Worm (Caenorhabditis elegans) whole organism, late embryonic: ENCODE measurements around the gene sto-4.

Experiments used
- C08G9.2 ChIP-seq: sonication (generic microtip); optimal IDR thresholded peaks from 2 replicates; lab custom pipeline; 2016; ENCODE audit warnings: mild to moderate bottlenecking, missing genetic modification characterization, moderate library complexity, missing compliant biosample characterization
- C38D4.7 ChIP-seq: fragments of 200-800 bp; sonication (Bioruptor generic); optimal IDR thresholded peaks from 2 replicates; lab custom pipeline; 2018; ENCODE audit warnings: mild to moderate bottlenecking, missing genetic modification characterization, moderate library complexity, missing compliant biosample characterization
- F13H6.1 ChIP-seq: sonication (generic microtip); optimal IDR thresholded peaks from 2 replicates; lab custom pipeline; 2016; ENCODE audit warnings: missing genetic modification characterization, missing compliant biosample characterization
- T23F11.4 ChIP-seq: fragments of 200-800 bp; sonication (Bioruptor generic); optimal IDR thresholded peaks from 2 replicates; lab custom pipeline; 2018; ENCODE audit warnings: mild to moderate bottlenecking, missing genetic modification characterization, missing compliant biosample characterization
- ahr-1 ChIP-seq: sonication (generic microtip); optimal IDR thresholded peaks from 2 replicates; lab custom pipeline; 2016; ENCODE audit warnings: missing genetic modification characterization, missing compliant biosample characterization
- ama-1 ChIP-seq: fragments of 150-350 bp; optimal IDR thresholded peaks from 2 replicates; lab custom pipeline; 2014
- ceh-18 ChIP-seq: sonication (generic microtip); optimal IDR thresholded peaks from 2 replicates; lab custom pipeline; 2016; ENCODE audit warnings: missing genetic modification characterization, missing compliant biosample characterization
- ceh-19 ChIP-seq: fragments of 200-800 bp; sonication (Bioruptor generic); optimal IDR thresholded peaks from 2 replicates; lab custom pipeline; 2018; ENCODE audit warnings: mild to moderate bottlenecking, missing genetic modification characterization, missing compliant biosample characterization
- ceh-2 ChIP-seq: sonication (generic microtip); optimal IDR thresholded peaks from 2 replicates; lab custom pipeline; 2016; ENCODE audit warnings: missing genotype, missing genetic modification characterization, missing compliant biosample characterization
- ceh-22 ChIP-seq: sonication (generic microtip); optimal IDR thresholded peaks from 2 replicates; lab custom pipeline; 2017; ENCODE audit warnings: missing biosample characterization, missing genetic modification characterization
- ceh-31 ChIP-seq: sonication (generic microtip); optimal IDR thresholded peaks from 2 replicates; lab custom pipeline; 2016; ENCODE audit warnings: missing genetic modification characterization, missing compliant biosample characterization
- ceh-45 ChIP-seq: fragments of 200-800 bp; sonication (Bioruptor generic); IDR thresholded peaks from 2 replicates; pipeline ENCODE4 v1.3.6; 2022; ENCODE audit warnings: missing genetic modification reagents, missing genetic modification characterization, missing compliant biosample characterization
- ceh-48 ChIP-seq: sonication (generic microtip); optimal IDR thresholded peaks from 2 replicates; lab custom pipeline; 2016; ENCODE audit warnings: missing genetic modification characterization, inconsistent platforms, missing compliant biosample characterization
- ceh-9 ChIP-seq: sonication (generic microtip); optimal IDR thresholded peaks from 2 replicates; lab custom pipeline; 2016; ENCODE audit warnings: mild to moderate bottlenecking, missing genetic modification characterization, inconsistent platforms, missing compliant biosample characterization
- che-1 ChIP-seq: sonication (generic microtip); optimal IDR thresholded peaks from 2 replicates; lab custom pipeline; 2016; ENCODE audit warnings: mild to moderate bottlenecking, missing genetic modification characterization, missing compliant biosample characterization
- dmd-4 ChIP-seq: sonication (generic microtip); optimal IDR thresholded peaks from 2 replicates; lab custom pipeline; 2016; ENCODE audit warnings: borderline replicate concordance, missing genetic modification characterization, missing compliant biosample characterization
- elt-2 ChIP-seq: sonication (generic microtip); optimal IDR thresholded peaks from 2 replicates; lab custom pipeline; 2016; ENCODE audit warnings: missing genetic modification reagents, missing genetic modification characterization, missing compliant biosample characterization
- fax-1 ChIP-seq: sonication (generic microtip); optimal IDR thresholded peaks from 2 replicates; lab custom pipeline; 2016; ENCODE audit warnings: missing genotype, missing genetic modification characterization, missing compliant biosample characterization
- fkh-6 ChIP-seq: sonication (generic microtip); optimal IDR thresholded peaks from 2 replicates; lab custom pipeline; 2016; ENCODE audit warnings: missing genetic modification characterization, missing compliant biosample characterization
- gmeb-2 ChIP-seq: sonication (generic microtip); optimal IDR thresholded peaks from 2 replicates; lab custom pipeline; 2016; ENCODE audit warnings: missing genetic modification characterization, inconsistent platforms, missing compliant biosample characterization
- hlh-15 ChIP-seq: sonication (generic microtip); optimal IDR thresholded peaks from 2 replicates; lab custom pipeline; 2016; ENCODE audit warnings: missing genetic modification characterization, missing compliant biosample characterization
- hlh-30 ChIP-seq: sonication (generic microtip); optimal IDR thresholded peaks from 2 replicates; lab custom pipeline; 2017; ENCODE audit warnings: antibody characterized with exemption, missing genetic modification characterization, missing compliant biosample characterization; ENCODE audit not compliant: insufficient read depth
- hlh-6 ChIP-seq: sonication (generic microtip); optimal IDR thresholded peaks from 2 replicates; lab custom pipeline; 2016; ENCODE audit warnings: missing genotype, missing genetic modification characterization, missing compliant biosample characterization
- hlh-8 ChIP-seq: sonication (generic microtip); optimal IDR thresholded peaks from 2 replicates; lab custom pipeline; 2016; ENCODE audit warnings: missing genotype, missing genetic modification characterization, missing compliant biosample characterization
- lin-11 ChIP-seq: fragments of 200-800 bp; sonication (Bioruptor generic); optimal IDR thresholded peaks from 2 replicates; lab custom pipeline; 2018; ENCODE audit warnings: mild to moderate bottlenecking, missing genetic modification characterization, missing compliant biosample characterization
- mec-3 ChIP-seq: sonication (generic microtip); optimal IDR thresholded peaks from 2 replicates; lab custom pipeline; 2016; ENCODE audit warnings: borderline replicate concordance, missing genetic modification characterization, missing compliant biosample characterization
- nfya-1 ChIP-seq: sonication (generic microtip); optimal IDR thresholded peaks from 2 replicates; lab custom pipeline; 2017; ENCODE audit warnings: missing genetic modification characterization, mild to moderate bottlenecking, missing compliant biosample characterization, antibody characterized with exemption, moderate library complexity
- npax-4 ChIP-seq: sonication (generic microtip); optimal IDR thresholded peaks from 2 replicates; lab custom pipeline; 2016; ENCODE audit warnings: missing genetic modification characterization, missing compliant biosample characterization
- odd-2 ChIP-seq: sonication (generic microtip); optimal IDR thresholded peaks from 2 replicates; lab custom pipeline; 2017; ENCODE audit warnings: antibody characterized with exemption, mild to moderate bottlenecking, missing genetic modification characterization, missing compliant biosample characterization
- pha-4 ChIP-seq: fragments of 150-350 bp; optimal IDR thresholded peaks from 2 replicates; lab custom pipeline; 2018; ENCODE audit warnings: missing biosample characterization, missing genetic modification reagents, missing genetic modification characterization
- pqm-1 ChIP-seq: sonication (generic microtip); optimal IDR thresholded peaks from 2 replicates; lab custom pipeline; 2016; ENCODE audit warnings: missing genetic modification characterization, missing compliant biosample characterization
- rnt-1 ChIP-seq: sonication (generic microtip); optimal IDR thresholded peaks from 2 replicates; lab custom pipeline; 2016; ENCODE audit warnings: missing genetic modification characterization, missing compliant biosample characterization
- sdc-2 ChIP-seq: sonication (generic microtip); optimal IDR thresholded peaks from 2 replicates; lab custom pipeline; 2016; ENCODE audit warnings: missing genotype, missing genetic modification characterization, missing compliant biosample characterization
- sox-4 ChIP-seq: sonication (generic microtip); optimal IDR thresholded peaks from 2 replicates; lab custom pipeline; 2017; ENCODE audit warnings: mild to moderate bottlenecking, missing genetic modification characterization, inconsistent platforms, missing compliant biosample characterization
- syd-9 ChIP-seq: sonication (generic microtip); optimal IDR thresholded peaks from 2 replicates; lab custom pipeline; 2016; ENCODE audit warnings: mild to moderate bottlenecking, missing genetic modification characterization, moderate library complexity, missing compliant biosample characterization
- tbx-2 ChIP-seq: sonication (generic microtip); optimal IDR thresholded peaks from 2 replicates; lab custom pipeline; 2016; ENCODE audit warnings: missing genetic modification characterization, missing compliant biosample characterization
- unc-42 ChIP-seq: sonication (generic microtip); optimal IDR thresholded peaks from 2 replicates; lab custom pipeline; 2016; ENCODE audit warnings: missing genotype, missing genetic modification characterization, missing compliant biosample characterization
- zip-5 ChIP-seq: sonication (generic microtip); optimal IDR thresholded peaks from 2 replicates; lab custom pipeline; 2016; ENCODE audit warnings: missing genetic modification characterization, missing compliant biosample characterization
- ztf-16 ChIP-seq: sonication (generic microtip); optimal IDR thresholded peaks from 2 replicates; lab custom pipeline; 2017; ENCODE audit warnings: missing genetic modification characterization, missing compliant biosample characterization

The sto-4 gene

DNA sequence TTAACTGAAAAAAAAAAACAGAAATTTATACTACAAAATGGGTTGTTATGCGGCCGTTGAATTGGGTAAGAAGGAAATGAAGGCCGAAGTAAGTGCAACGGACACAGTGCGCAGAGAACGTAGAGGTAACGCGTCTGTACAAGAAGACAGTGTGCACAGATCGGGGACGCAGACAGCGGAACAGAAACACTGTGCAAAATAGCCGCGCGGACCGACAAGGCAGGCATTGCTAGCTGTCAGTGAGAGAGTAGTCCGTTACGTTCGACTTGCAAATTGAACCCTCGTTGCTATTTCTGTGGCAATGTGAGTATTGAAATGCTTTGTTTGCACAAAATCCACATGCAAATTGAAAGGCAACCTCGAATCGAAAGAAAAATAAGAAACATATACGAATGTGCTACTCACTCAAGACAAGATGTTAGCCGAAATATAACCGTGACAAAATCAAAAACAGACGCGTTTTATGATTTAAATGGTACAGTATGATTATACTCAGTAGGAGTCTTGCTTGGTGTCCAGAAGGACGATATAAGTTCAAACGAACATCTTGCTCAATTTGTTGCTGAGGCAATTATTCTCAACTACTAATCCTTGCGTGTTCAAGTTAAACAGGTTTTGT, 43.3 kb upstream of the sto-4 start:
- TF ChIP-seq ceh-48 (tag; lab: Kevin White, UChicago) (no peak), pha-4 (no peak), hlh-15 (tag; lab: Kevin White, UChicago) (no peak), dmd-4 (no peak), mec-3 (tag; lab: Kevin White, UChicago) (no peak), ceh-22 (tag; lab: Kevin White, UChicago) (no peak), rnt-1 (peak; percentile 13), hlh-8 (no peak), elt-2 (tag; lab: Kevin White, UChicago) (no peak), C08G9.2 (tag; lab: Kevin White, UChicago) (no peak), hlh-6 (no peak), ama-1 (no peak), hlh-30 (tag; lab: Kevin White, UChicago) (no peak), ceh-2 (peak; percentile 7), ceh-45 (GFP tag; lab: Robert Waterston, UW) (no peak), F13H6.1 (tag; lab: Kevin White, UChicago) (no peak), ahr-1 (tag; lab: Kevin White, UChicago) (no peak), npax-4 (tag; lab: Kevin White, UChicago) (no peak), nfya-1 (peak; percentile 5), ceh-31 (no peak), sox-4 (tag; lab: Kevin White, UChicago) (no peak), ceh-9 (no peak), tbx-2 (tag; lab: Kevin White, UChicago) (peak; percentile 21), ceh-18 (tag; lab: Kevin White, UChicago) (no peak), che-1 (no peak), odd-2 (tag; lab: Kevin White, UChicago) (no peak), fax-1 (tag; lab: Kevin White, UChicago) (no peak)

ce11 chrX:11603234-11604108, 40.5 kb upstream of the sto-4 start:
- TF ChIP-seq syd-9 (tag; lab: Kevin White, UChicago) (no peak), ceh-19 (no peak), gmeb-2 (tag; lab: Kevin White, UChicago) (no peak), C38D4.7 (GFP tag; lab: Kevin White, UChicago) (no peak), ama-1 (peak; percentile 42), ahr-1 (tag; lab: Kevin White, UChicago) (no peak), lin-11 (tag; lab: Kevin White, UChicago) (no peak), T23F11.4 (GFP tag; lab: Kevin White, UChicago) (peak; percentile 28)
- TF ChIP-seq, all 69 proteins: peak for 2

DNA sequence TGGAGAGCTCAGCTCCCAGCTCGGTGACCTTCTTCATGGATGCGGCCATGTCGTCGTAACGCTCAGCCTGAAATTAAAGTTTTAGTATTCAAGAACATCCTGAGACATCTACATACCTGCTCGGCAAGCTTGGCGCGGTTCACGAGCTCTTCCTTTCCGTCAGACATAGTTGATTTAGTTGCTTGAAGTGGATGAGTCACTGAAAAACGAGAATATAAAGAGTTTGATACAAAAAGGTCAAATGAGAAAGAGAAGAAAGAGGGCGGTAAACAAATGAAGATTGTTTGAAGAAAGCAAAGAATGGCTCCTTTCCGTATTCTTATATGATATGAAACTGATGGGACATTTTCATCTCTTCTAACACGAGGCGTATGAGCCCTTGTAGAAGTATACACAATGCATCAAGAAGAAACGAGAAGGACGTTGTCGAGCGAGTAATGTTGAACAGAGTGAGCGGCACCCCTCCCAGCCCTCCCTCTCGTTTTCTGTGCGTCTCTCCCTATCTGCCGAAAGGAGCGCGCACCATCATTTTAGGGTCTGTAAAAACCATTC, 38.6 kb upstream of the sto-4 start, which contains the start of gene ftt-2:
Gene ftt-2, minus strand, starts transcription at position 206 of the 552 bp plus-strand sequence.
- TF ChIP-seq ztf-16 (tag; lab: Kevin White, UChicago) (no peak), lin-11 (tag; lab: Kevin White, UChicago) (no peak), odd-2 (tag; lab: Kevin White, UChicago) (no peak), sdc-2 (no peak), ama-1 (peak; percentile 5), unc-42 (no peak), fkh-6 (tag; lab: Kevin White, UChicago) (no peak), pqm-1 (tag; lab: Kevin White, UChicago) (no peak), zip-5 (no peak)
